Worm (Caenorhabditis elegans) whole organism, L4/young adult: ENCODE measurements around the gene Y37E11AL.1.

Source experiments
- W03F9.2 ChIP-seq: fragments of 150-350 bp; optimal IDR thresholded peaks from 2 replicates; lab custom pipeline; 2014; ENCODE audit warnings: missing biosample characterization, missing genetic modification characterization
- him-1 ChIP-seq: sonication (generic microtip); optimal IDR thresholded peaks from 2 replicates; lab custom pipeline; 2016; ENCODE audit warnings: missing genotype, missing genetic modification reagents, missing genetic modification characterization, missing compliant biosample characterization

ce11 chrIV:3694638-3695037 is 14.7 kb upstream of the Y37E11AL.1 start, which contains the start of the genes taf-6.2 and Y37E11AL.3:
- no peak for TF ChIP-seq W03F9.2
- no peak for TF ChIP-seq him-1 (tag; lab: Kevin White, UChicago)
